Worm (Caenorhabditis elegans): Measurements from ENCODE around the gene cytb-5.1.

The cytb-5.1 gene

DNA sequence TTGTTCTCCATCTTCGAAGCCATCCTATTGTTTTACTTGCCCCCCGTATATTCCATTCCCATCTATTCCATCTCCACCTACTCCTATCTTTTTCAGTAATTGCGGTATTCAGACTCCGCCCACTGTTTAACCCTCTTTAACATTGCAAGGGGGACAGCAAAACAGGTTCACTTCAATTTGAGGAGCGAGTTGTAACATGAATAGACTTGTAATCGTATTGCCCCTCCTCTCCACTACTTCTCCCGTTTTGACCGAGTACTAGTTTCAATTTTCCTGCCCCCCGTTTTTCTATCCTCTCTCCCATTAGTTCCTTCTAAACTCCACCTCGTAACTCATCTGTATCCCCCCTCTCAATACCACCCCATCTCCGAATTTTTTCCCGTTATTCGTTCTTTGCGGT, 26.8 kb downstream of the cytb-5.1 start:
- TF ChIP-seq dao-5 (tag; optimal IDR thresholded peaks at IDR 0.05) (no peak), him-1 (tag; optimal IDR thresholded peaks at IDR 0.05) (no peak)

DNA sequence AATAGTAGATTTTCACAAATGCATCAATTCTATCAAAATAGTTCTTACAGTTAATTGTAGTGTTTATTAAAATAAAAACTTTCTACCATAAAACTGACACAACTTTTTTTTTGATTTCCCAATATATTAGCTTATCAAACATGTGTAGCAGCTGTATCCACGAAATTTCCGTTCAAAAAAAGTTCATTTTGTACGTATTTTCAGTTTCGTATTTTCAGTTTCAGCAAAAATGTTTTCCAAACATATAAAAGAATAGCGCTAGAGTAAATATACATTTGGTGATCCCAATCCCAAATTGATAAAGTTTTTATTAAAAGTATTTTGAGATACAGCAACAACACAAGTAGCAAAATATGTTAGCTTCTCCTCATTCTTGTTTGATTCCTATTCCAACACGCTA, 27.7 kb downstream of the cytb-5.1 start:
- TF ChIP-seq W03F9.2 (tag; optimal IDR thresholded peaks at IDR 0.05) = no peak
- TF ChIP-seq him-1 (tag; optimal IDR thresholded peaks at IDR 0.05) = no peak
- TF ChIP-seq dao-5 (tag; optimal IDR thresholded peaks at IDR 0.05) = no peak

DNA sequence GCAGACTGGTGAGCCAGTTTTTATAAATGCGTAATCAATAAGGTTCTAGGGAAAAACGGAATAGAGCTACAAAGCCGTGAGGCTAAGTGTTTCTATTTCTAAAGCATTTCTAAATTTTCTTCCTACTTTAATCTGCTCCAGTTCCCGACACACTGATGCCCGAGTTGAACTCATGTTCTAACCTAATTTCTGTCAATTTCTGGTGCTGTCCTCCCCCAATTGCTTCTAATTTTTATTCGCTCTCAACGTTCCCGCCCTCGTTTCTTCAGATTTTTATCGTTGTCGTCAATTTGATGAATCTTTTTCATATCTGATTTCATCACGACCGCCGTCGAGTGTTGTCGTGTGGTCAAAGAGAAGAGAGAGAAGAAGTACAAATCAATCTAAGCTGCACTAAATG, 28.1 kb downstream of the cytb-5.1 start:
- TF ChIP-seq him-1 (tag; optimal IDR thresholded peaks at IDR 0.05) (no peak), W03F9.2 (tag; optimal IDR thresholded peaks at IDR 0.05) (no peak), dao-5 (tag; optimal IDR thresholded peaks at IDR 0.05) (no peak)

DNA sequence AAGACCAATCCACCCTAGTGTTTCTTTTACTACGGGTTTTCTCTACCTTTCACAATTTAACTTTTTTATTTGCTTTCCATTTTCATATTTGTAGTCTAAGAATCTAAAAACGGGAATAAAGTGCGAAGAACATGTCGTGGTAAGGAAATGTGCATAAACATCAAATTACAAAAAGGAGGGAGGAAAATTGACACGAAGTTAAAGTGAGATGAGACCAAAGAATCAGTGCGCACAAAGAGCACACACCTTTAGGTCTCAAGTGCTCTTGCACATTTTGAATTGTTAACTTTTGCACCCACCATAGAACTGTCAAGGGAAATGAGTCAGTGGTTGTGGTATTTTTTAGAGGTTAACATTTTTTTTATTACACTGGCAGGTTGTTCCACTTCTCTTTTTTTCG, 28.8 kb downstream of the cytb-5.1 start:
- TF ChIP-seq W03F9.2 (tag; optimal IDR thresholded peaks at IDR 0.05) (no peak), dao-5 (tag; optimal IDR thresholded peaks at IDR 0.05) (no peak), him-1 (tag; optimal IDR thresholded peaks at IDR 0.05) (no peak)

DNA sequence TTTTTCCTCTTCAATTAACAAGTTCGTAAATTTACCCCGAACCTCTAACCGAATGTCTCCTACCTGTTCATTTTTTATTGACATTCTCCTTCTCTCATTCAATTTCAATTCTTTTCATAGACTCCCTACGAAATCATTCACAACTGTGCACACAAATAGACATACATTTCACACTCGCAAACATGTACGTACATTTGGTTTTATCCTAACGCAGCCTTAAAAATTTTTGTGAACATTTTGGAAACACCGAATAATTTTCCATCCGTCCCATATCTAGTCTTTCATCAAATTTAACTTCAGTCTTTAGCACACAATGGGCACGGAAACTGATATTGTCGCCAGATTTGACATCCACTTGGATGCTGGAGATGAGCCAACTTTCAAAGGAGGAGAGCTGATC, 31.8 kb downstream of the cytb-5.1 start, which contains the start of gene arrd-25:
Gene arrd-25, plus strand, starts transcription at position 301 of the 400 bp plus-strand sequence.
- TF ChIP-seq him-1 (tag; optimal IDR thresholded peaks at IDR 0.05) (no peak), W03F9.2 (tag; optimal IDR thresholded peaks at IDR 0.05) (no peak), dao-5 (tag; optimal IDR thresholded peaks at IDR 0.05) (no peak)

DNA sequence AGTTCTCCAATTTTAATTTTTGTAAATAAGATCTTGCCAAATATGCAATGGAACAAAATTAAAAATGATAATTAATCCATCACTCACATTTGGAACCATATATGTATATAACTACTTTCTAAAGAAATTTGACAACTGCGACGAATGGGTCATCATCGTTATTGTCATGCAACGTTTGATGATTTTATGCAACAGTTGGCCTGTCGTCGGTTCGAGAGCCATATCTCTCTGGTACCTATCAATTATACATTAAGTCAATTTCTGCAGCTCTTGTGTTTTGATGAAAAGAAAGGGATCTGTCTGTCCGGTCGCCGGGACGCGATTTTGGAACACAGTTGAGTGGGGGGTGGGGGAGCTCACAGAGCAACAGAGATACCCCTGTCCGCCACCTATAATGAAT, 37.6 kb downstream of the cytb-5.1 start:
- TF ChIP-seq W03F9.2 (tag; optimal IDR thresholded peaks at IDR 0.05) (no peak), him-1 (tag; optimal IDR thresholded peaks at IDR 0.05) (no peak), dao-5 (tag; optimal IDR thresholded peaks at IDR 0.05) (no peak)

DNA sequence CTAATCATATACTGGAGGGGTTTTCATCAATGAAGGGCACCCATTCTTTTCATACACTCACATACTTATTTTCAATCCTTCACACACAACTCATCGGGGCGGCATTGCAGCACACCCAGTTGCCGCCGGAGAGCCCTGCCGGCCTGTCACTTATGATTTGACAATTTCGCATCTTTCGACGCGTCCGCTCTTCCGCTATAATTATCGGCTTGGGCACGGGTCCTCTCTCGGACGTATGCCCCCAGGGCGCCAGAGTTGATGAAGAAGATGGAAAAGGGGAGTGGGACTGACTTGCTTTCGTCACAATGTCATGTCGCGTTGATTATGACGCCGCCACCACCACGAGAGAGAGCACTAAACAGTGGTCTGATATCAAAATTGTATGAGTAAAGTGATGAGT, 42.6 kb downstream of the cytb-5.1 start:
- no peak for TF ChIP-seq him-1 (tag; optimal IDR thresholded peaks at IDR 0.05)
- TF ChIP-seq W03F9.2 (tag; optimal IDR thresholded peaks at IDR 0.05) = no peak
- no peak for TF ChIP-seq dao-5 (tag; optimal IDR thresholded peaks at IDR 0.05)

DNA sequence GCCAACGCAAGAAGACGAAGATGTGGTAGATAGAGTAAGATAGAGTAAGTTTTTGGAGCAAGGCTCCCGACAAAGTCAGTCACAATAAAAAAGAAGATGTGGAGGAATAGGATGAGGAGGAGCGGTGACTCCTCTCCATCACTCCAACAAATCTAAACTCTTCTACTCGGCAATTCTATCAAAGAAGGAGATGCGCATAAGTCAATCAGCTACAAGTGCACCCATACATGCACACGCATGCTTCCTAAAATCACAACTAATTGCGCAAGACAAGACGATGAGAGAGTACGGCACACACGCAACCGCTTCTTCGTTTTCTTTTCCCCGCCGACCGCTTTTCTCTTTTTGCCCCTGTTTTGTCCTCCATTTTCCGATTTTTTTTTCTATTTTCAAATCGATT, 45.9 kb downstream of the cytb-5.1 start:
- no peak for TF ChIP-seq him-1 (tag; optimal IDR thresholded peaks at IDR 0.05)
- TF ChIP-seq dao-5 (tag; optimal IDR thresholded peaks at IDR 0.05) = no peak
- TF ChIP-seq W03F9.2 (tag; optimal IDR thresholded peaks at IDR 0.05) = no peak

DNA sequence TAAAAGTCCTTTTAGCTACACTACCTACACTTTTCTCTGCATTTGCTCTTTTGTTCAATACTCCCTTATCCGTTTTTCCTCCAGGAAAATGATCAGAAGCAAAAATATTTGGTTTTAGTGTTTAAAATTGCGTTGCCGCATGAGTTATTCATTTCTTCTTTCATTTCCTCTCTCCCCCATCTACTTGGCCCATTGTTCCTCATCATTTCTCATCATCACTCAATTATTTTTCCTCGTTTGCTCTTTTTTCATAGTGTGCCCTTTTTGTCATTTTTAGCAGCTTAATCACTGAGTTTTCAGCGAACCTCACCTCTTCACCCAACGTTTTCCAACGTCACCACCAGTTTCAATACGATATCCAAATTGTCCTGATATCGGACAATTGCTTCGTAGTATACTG, 47.5 kb downstream of the cytb-5.1 start, which contains the start of gene dyc-1:
Gene dyc-1, plus strand, starts transcription at position 301 of the 400 bp plus-strand sequence.
- TF ChIP-seq him-1 (tag; optimal IDR thresholded peaks at IDR 0.05) = no peak
- TF ChIP-seq W03F9.2 (tag; optimal IDR thresholded peaks at IDR 0.05) = no peak
- TF ChIP-seq dao-5 (tag; optimal IDR thresholded peaks at IDR 0.05) = no peak

Data from whole organism, L4/young adult.